Worm (Caenorhabditis elegans): Measurements from ENCODE around the gene K05B2.4.

Gene K05B2.4

DNA sequence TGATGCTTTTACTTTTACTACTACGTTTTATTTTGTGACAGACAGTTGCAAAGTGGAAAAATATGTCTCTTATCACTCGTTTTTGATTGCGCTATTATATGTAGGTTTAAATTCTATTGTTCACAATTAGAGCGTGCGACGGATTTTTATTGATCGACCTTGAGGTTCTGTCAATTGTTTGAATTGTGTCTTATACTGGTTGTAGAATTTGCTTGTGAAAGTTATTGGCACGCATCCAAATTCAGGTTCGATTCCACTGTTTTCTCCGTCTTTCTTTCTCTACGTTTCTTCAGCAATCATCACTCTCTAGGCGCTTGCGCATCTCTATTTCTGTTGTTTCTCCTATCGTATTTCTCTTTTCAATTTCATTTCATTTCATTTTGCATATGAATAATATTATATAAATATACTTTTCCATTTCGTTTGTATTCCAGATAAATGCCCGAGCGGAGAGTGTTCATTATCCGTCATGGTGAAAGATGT, 27.1 kb downstream of the K05B2.4 start, which contains the start of gene T07F12.1:
T07F12.1 (plus strand) TSS at position 433 of the 483 bp plus-strand sequence.
- TF ChIP-seq php-3 (GFP tag; IDR thresholded peaks at IDR 0.05), result peak; percentile 56; the same call in 1 of the 2 replicates
- peak; percentile 19 for TF ChIP-seq nhr-28 (tag; optimal IDR thresholded peaks at IDR 0.05)
- TF ChIP-seq lin-13 (GFP tag; optimal IDR thresholded peaks at IDR 0.05), result no peak
- peak; percentile 54 for TF ChIP-seq nhr-25 (tag; optimal IDR thresholded peaks at IDR 0.05; ENCODE audit: borderline replicate concordance, insufficient read depth)
- TF ChIP-seq pqm-1 (tag; optimal IDR thresholded peaks at IDR 0.05), result peak; percentile 7
- TF ChIP-seq sdz-12 (GFP tag; optimal IDR thresholded peaks at IDR 0.05), result no peak
- peak in 1 of 2 experiments; percentile 73 for TF ChIP-seq unc-62 (GFP tag; optimal IDR thresholded peaks at IDR 0.05 in 1 of 2)
- TF ChIP-seq unc-62 (tag; optimal IDR thresholded peaks at IDR 0.05), result no peak
- TF ChIP-seq dve-1 (tag; optimal IDR thresholded peaks at IDR 0.05; ENCODE audit: insufficient read depth), result peak; percentile 15
- TF ChIP-seq cey-2 (tag; optimal IDR thresholded peaks at IDR 0.05; ENCODE audit: borderline replicate concordance, insufficient read depth), result no peak
- TF ChIP-seq nhr-77 (tag; optimal IDR thresholded peaks at IDR 0.05), result no peak
- no peak for TF ChIP-seq pha-4 (GFP tag; IDR thresholded peaks at IDR 0.05)
- no peak for TF ChIP-seq pha-4 (tag; optimal IDR thresholded peaks at IDR 0.05)

DNA sequence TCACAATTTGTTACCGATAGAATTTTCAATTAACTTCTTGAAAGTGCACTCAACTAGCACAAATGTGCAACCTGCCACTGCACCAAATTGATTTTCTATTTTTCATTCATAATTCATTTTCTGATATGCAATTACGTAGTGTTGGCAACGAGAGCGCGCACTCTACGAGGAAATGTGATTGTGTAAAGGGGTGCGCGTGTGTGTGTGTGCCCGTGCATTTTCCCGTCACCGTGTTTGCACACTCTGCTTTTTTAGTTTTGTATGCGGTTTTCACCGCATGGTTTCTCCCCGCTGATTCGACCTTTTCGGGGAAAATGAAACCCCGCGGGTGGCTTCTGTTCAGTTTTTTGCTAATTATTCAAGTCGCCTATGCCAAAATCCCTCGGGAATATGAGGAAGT, 30.6 kb downstream of the K05B2.4 start, which contains the start of gene T07F12.2:
T07F12.2 (plus strand) TSS at position 87 of the 400 bp plus-strand sequence.
- no peak for TF ChIP-seq nhr-237 (tag; optimal IDR thresholded peaks at IDR 0.05)
- TF ChIP-seq tag-97 (GFP tag; IDR thresholded peaks at IDR 0.05), result no peak
- peak; percentile 33 for TF ChIP-seq dve-1 (tag; optimal IDR thresholded peaks at IDR 0.05; ENCODE audit: insufficient read depth)
- no peak for TF ChIP-seq daf-12 (tag; optimal IDR thresholded peaks at IDR 0.05)
- no peak for TF ChIP-seq lin-38 (GFP tag; IDR thresholded peaks at IDR 0.05)
- TF ChIP-seq hmg-1.1 (GFP tag; IDR thresholded peaks at IDR 0.05), result peak; percentile 69
- peak; percentile 61 for TF ChIP-seq mes-2 (tag; optimal IDR thresholded peaks at IDR 0.05; ENCODE audit: poor library complexity, severe bottlenecking)
- TF ChIP-seq T20F7.1 (GFP tag; optimal IDR thresholded peaks at IDR 0.05), result no peak
- TF ChIP-seq ceh-44 (GFP tag; IDR thresholded peaks at IDR 0.05), result no peak
- peak in 1 of 2 experiments; percentile 10 for TF ChIP-seq mdl-1 (tag; optimal IDR thresholded peaks at IDR 0.05)
- no peak for TF ChIP-seq nhr-76 (tag; optimal IDR thresholded peaks at IDR 0.05)
- TF ChIP-seq zip-2 (tag; optimal IDR thresholded peaks at IDR 0.05), result no peak
- TF ChIP-seq dmd-6 (GFP tag; IDR thresholded peaks at IDR 0.05), result 0 out of 2 replicates have a peak, but pooled peaks have one; percentile 25
- TF ChIP-seq dmd-8 (GFP tag; IDR thresholded peaks at IDR 0.05), result no peak
- no peak for TF ChIP-seq F44E2.7 (GFP tag; IDR thresholded peaks at IDR 0.05)
- TF ChIP-seq zip-11 (GFP tag; IDR thresholded peaks at IDR 0.05), result no peak
- no peak for TF ChIP-seq F10B5.3 (tag; optimal IDR thresholded peaks at IDR 0.05)
- TF ChIP-seq spr-1 (tag; optimal IDR thresholded peaks at IDR 0.05), result peak; percentile 2
- no peak for TF ChIP-seq ztf-7 (tag; optimal IDR thresholded peaks at IDR 0.05)
- TF ChIP-seq madf-9 (GFP tag; conservative IDR thresholded peaks at IDR 0.05), result no peak
- peak; percentile 38 for TF ChIP-seq nhr-28 (tag; optimal IDR thresholded peaks at IDR 0.05)
- peak in 1 of 2 experiments; percentile 10 for TF ChIP-seq lsy-2 (tag; optimal IDR thresholded peaks at IDR 0.05)
- TF ChIP-seq mxl-3 (GFP tag; optimal IDR thresholded peaks at IDR 0.05), result peak; percentile 49
- TF ChIP-seq daf-8 (GFP tag; IDR thresholded peaks at IDR 0.05), result no peak
- no peak for TF ChIP-seq zfp-3 (GFP tag; conservative IDR thresholded peaks at IDR 0.05)
- no peak for TF ChIP-seq Y48G9A.11 (GFP tag; IDR thresholded peaks at IDR 0.05)
- TF ChIP-seq vab-7 (GFP tag; IDR thresholded peaks at IDR 0.05), result no peak
- TF ChIP-seq mep-1 (tag; optimal IDR thresholded peaks at IDR 0.05), result peak; percentile 22
- TF ChIP-seq cey-2 (tag; optimal IDR thresholded peaks at IDR 0.05; ENCODE audit: borderline replicate concordance, insufficient read depth), result no peak
- no peak for TF ChIP-seq zfp-2 (tag; optimal IDR thresholded peaks at IDR 0.05)
- no peak for TF ChIP-seq skn-1 (tag; optimal IDR thresholded peaks at IDR 0.05)
- no peak for TF ChIP-seq spr-3 (GFP tag; optimal IDR thresholded peaks at IDR 0.05)
- TF ChIP-seq hlh-11 (tag; optimal IDR thresholded peaks at IDR 0.05), result peak; percentile 47
- no peak for TF ChIP-seq nhr-11 (tag; optimal IDR thresholded peaks at IDR 0.05)
- 0 out of 2 replicates have a peak, but pooled peaks have one; percentile 13 for TF ChIP-seq lin-1 (GFP tag; IDR thresholded peaks at IDR 0.05)
- TF ChIP-seq nhr-77 (tag; optimal IDR thresholded peaks at IDR 0.05), result no peak
- no peak for TF ChIP-seq Y105C5A.15 (GFP tag; IDR thresholded peaks at IDR 0.05)
- no peak for TF ChIP-seq F26F4.8 (GFP tag; conservative IDR thresholded peaks at IDR 0.05)
- TF ChIP-seq pha-4 (GFP tag; IDR thresholded peaks at IDR 0.05), result no peak
- TF ChIP-seq pha-4 (tag; optimal IDR thresholded peaks at IDR 0.05), result no peak
- TF ChIP-seq hlh-30 (tag; optimal IDR thresholded peaks at IDR 0.05; ENCODE audit: insufficient read depth), result peak; percentile 51

Data from whole organism, L4 larva.